Worm (Caenorhabditis elegans): ENCODE data around the gene Y60C6A.1.

The Y60C6A.1 gene

DNA sequence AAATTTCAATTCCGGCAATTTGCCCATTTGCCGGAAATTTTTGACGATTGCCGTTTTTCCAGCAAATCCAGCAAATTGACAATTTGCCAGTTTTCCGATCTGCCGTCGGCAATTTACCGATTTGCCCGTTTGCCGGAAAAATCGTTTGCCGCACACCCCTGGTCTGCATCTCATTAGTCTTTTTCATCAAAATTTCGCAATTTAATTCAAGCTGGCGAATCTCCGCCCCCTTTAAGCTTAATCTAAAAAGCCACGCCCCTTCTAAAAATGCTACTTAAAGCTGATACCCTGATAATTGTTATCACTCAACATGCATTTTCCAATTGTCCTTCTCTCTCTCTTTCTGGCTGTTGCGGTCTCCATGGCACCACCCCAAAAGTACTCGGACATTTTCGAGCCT, at the start of gene Y60C6A.1:
TSS of gene Y60C6A.1 (plus strand) at position 301 of the 400 bp plus-strand sequence.
- TF ChIP-seq dve-1 (tag; optimal IDR thresholded peaks at IDR 0.05), result no peak
- TF ChIP-seq unc-86 (tag; optimal IDR thresholded peaks at IDR 0.05), result no peak
- TF ChIP-seq ama-1 (optimal IDR thresholded peaks at IDR 0.05), result no peak
- TF ChIP-seq unc-55 (GFP tag; optimal IDR thresholded peaks at IDR 0.05), result no peak
- no peak for TF ChIP-seq fkh-6 (tag; optimal IDR thresholded peaks at IDR 0.05)
- TF ChIP-seq ceh-18 (tag; optimal IDR thresholded peaks at IDR 0.05), result no peak
- no peak for TF ChIP-seq elt-2 (tag; optimal IDR thresholded peaks at IDR 0.05)
- no peak for TF ChIP-seq ceh-24 (tag; optimal IDR thresholded peaks at IDR 0.05)
- TF ChIP-seq hlh-6 (tag; optimal IDR thresholded peaks at IDR 0.05), result no peak
- TF ChIP-seq ceh-31 (tag; optimal IDR thresholded peaks at IDR 0.05), result no peak
- no peak for TF ChIP-seq C08G9.2 (tag; optimal IDR thresholded peaks at IDR 0.05)
- no peak for TF ChIP-seq fkh-10 (GFP tag; optimal IDR thresholded peaks at IDR 0.05)
- no peak for TF ChIP-seq hlh-8 (tag; optimal IDR thresholded peaks at IDR 0.05)
- TF ChIP-seq F13H6.1 (tag; optimal IDR thresholded peaks at IDR 0.05), result no peak

DNA sequence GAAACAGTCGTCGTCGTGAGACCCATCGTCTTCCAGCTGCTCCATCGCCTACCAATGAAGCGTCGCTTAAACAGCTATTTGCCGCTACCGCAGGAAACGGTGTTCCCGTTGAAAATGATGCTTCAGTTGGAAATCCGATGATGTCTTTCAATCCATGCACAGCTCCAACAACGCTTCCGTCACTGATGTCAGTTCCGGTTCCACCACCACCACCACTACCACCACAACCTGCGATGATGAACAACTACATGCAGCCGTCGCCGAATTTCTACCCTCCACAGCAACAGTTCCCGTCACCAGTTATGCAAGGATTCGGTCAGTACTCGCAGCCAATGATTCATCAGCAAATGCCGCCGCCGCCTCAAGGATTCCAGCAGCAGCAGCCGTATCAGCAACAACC, 49.5 kb upstream of the Y60C6A.1 start:
- TF ChIP-seq zip-5 (tag; optimal IDR thresholded peaks at IDR 0.05), result no peak
- TF ChIP-seq ceh-18 (tag; optimal IDR thresholded peaks at IDR 0.05), result no peak
- no peak for TF ChIP-seq mec-3 (tag; optimal IDR thresholded peaks at IDR 0.05; ENCODE audit: borderline replicate concordance)
- no peak for TF ChIP-seq ceh-30 (tag; optimal IDR thresholded peaks at IDR 0.05)

DNA sequence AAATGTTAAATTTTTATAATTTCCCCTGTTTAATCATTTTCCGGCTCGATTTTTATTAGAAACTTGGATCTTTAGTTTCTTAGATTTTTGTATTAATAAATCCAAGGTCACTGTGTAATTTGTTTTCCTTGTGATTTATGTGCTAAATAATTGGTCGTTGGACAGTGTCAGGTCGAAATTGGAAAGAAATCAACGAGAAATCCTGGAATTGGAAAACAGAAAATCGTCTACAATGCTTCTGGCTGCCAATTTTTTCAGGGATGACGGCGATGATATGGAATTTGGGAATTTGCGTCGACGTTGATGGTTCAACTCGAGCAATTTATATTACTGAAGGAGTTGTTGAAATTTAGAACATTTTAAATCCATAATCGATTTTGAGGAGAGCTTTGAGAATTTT, 48.8 kb upstream of the Y60C6A.1 start:
- no peak for TF ChIP-seq odd-2 (tag; optimal IDR thresholded peaks at IDR 0.05)
- TF ChIP-seq ceh-31 (tag; optimal IDR thresholded peaks at IDR 0.05), result no peak
- no peak for TF ChIP-seq ama-1 (optimal IDR thresholded peaks at IDR 0.05)
- no peak for TF ChIP-seq sox-2 (GFP tag; IDR thresholded peaks at IDR 0.05)
- no peak for TF ChIP-seq pax-1 (tag; optimal IDR thresholded peaks at IDR 0.05)
- no peak for TF ChIP-seq sox-4 (tag; optimal IDR thresholded peaks at IDR 0.05)
- no peak for TF ChIP-seq pros-1 (tag; optimal IDR thresholded peaks at IDR 0.05)
- no peak for TF ChIP-seq K02D7.2 (tag; optimal IDR thresholded peaks at IDR 0.05)
- TF ChIP-seq ceh-6 (GFP tag; optimal IDR thresholded peaks at IDR 0.05), result no peak
- no peak for TF ChIP-seq ceh-30 (tag; optimal IDR thresholded peaks at IDR 0.05)
- TF ChIP-seq ceh-22 (tag; optimal IDR thresholded peaks at IDR 0.05), result no peak
- no peak for TF ChIP-seq C08G9.2 (tag; optimal IDR thresholded peaks at IDR 0.05)
- no peak for TF ChIP-seq fkh-6 (tag; optimal IDR thresholded peaks at IDR 0.05)
- no peak for TF ChIP-seq mec-3 (tag; optimal IDR thresholded peaks at IDR 0.05; ENCODE audit: borderline replicate concordance)
- no peak for TF ChIP-seq lin-11 (tag; optimal IDR thresholded peaks at IDR 0.05)
- TF ChIP-seq unc-3 (GFP tag; conservative IDR thresholded peaks at IDR 0.05), result no peak
- no peak for TF ChIP-seq unc-3 (tag; optimal IDR thresholded peaks at IDR 0.05)
- TF ChIP-seq ceh-18 (tag; optimal IDR thresholded peaks at IDR 0.05), result no peak
- TF ChIP-seq ceh-24 (tag; optimal IDR thresholded peaks at IDR 0.05), result no peak
- no peak for TF ChIP-seq nfya-1 (tag; optimal IDR thresholded peaks at IDR 0.05)

DNA sequence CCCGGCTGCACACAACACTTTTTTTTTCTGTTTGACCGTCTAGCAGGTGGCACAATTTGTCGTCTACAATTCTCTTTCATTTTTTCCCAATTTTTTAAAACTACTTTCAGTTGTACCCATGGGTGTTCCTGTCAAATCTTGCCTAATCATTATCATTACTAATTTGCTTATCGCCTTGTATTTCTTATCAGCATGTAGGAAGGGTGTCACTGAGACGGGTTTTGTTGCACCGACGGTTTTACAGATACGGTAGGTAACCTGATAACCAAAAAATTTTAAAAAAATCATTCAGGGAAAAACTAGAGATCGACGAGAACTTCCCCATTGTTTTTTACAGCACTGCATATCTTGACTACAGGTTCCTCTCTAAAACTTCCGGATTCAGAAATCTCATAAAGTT, 45.7 kb upstream of the Y60C6A.1 start, which contains the start of gene F39G3.2:
TSS of gene F39G3.2 (plus strand) at position 105 of the 400 bp plus-strand sequence.
- TF ChIP-seq hlh-30 (tag; optimal IDR thresholded peaks at IDR 0.05; ENCODE audit: insufficient read depth), result no peak
- TF ChIP-seq elt-2 (tag; optimal IDR thresholded peaks at IDR 0.05), result peak; percentile 98

DNA sequence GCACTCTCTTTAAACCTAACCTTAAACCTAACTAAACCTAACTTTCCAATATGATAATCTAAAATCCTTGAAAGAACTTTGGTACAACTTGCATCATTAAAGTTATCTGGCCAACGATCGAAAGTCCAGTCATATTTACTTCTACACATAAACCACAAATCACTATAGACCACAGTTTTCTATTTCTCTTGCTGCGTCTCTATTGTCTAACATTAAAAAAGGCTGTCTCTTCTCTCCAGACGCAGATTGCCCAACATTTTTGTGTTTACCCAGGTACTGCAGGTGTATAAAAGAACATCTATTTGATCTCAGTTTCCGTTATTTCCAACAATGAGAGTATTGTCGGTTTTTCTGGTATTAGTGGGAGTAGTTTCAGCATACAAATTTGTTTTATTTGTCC, 41.2 kb upstream of the Y60C6A.1 start, which contains the start of gene ugt-61:
TSS of gene ugt-61 (plus strand) at position 233 of the 400 bp plus-strand sequence.
- TF ChIP-seq mec-3 (tag; optimal IDR thresholded peaks at IDR 0.05; ENCODE audit: borderline replicate concordance), result no peak
- no peak for TF ChIP-seq pha-2 (tag; optimal IDR thresholded peaks at IDR 0.05)
- TF ChIP-seq syd-9 (tag; optimal IDR thresholded peaks at IDR 0.05), result no peak
- no peak for TF ChIP-seq elt-2 (tag; optimal IDR thresholded peaks at IDR 0.05)
- no peak for TF ChIP-seq T23F11.4 (GFP tag; optimal IDR thresholded peaks at IDR 0.05)
- TF ChIP-seq madf-2 (tag; optimal IDR thresholded peaks at IDR 0.05), result no peak
- TF ChIP-seq pha-4 (tag; optimal IDR thresholded peaks at IDR 0.05), result no peak
- TF ChIP-seq ahr-1 (tag; optimal IDR thresholded peaks at IDR 0.05), result no peak
- no peak for TF ChIP-seq pat-9 (tag; optimal IDR thresholded peaks at IDR 0.05)
- no peak for TF ChIP-seq unc-42 (tag; optimal IDR thresholded peaks at IDR 0.05)
- no peak for TF ChIP-seq dmd-4 (tag; optimal IDR thresholded peaks at IDR 0.05; ENCODE audit: borderline replicate concordance)
- TF ChIP-seq Y22D7AL.16 (tag; optimal IDR thresholded peaks at IDR 0.05), result no peak
- TF ChIP-seq nfya-1 (tag; optimal IDR thresholded peaks at IDR 0.05), result no peak
- no peak for TF ChIP-seq ceh-24 (tag; optimal IDR thresholded peaks at IDR 0.05)
